Worm (Caenorhabditis elegans) whole organism, early embryonic: ENCODE data around the gene cal-7.

Experiments used
- hmbx-1 ChIP-seq: sonication (generic microtip); optimal IDR thresholded peaks from 2 replicates; lab custom pipeline; 2016; ENCODE audit warnings: mild to moderate bottlenecking, missing genetic modification characterization, missing compliant biosample characterization
- tbx-37 ChIP-seq: fragments of 200-800 bp; sonication (Bioruptor generic); conservative IDR thresholded peaks from 2 replicates; pipeline ENCODE4 v1.3.6; 2022; ENCODE audit warnings: missing genetic modification reagents, missing genetic modification characterization, missing compliant biosample characterization

DNA sequence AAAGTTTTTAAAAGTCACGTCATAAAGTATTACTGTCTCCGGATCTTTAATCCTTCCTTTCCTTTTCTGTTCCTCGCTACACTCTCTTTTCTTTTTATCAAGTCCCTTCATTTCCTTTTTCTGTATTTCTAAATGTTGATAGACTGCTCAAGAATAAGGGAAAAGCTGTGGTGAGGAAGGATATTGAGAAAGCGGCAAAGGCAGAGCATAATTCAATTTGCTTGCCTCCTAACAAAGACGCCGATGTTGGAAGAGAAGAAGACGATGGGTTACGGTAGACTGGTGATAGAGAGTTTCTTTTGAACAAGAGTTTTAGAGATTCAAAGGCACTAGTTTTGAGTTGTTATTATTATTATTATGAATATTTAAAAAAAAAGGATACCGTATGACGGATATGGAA, 31.7 kb downstream of the cal-7 start:
- no peak for TF ChIP-seq hmbx-1
- TF ChIP-seq tbx-37 (GFP tag; lab: Robert Waterston, UW), result no peak
